Fruit fly (Drosophila melanogaster) whole organism, wandering third instar larva: ENCODE measurements around the gene MED10.
A peak's percentile ranks its signal among the peaks of the same experiment; 100 is the strongest.

Experiments used
- Abd-B ChIP-seq: fragments of >200 bp; optimal IDR thresholded peaks from 2 replicates; lab custom pipeline; 2017; ENCODE audit warnings: missing biosample characterization, missing genetic modification characterization
- CG32264 ChIP-seq: fragments of 200-800 bp; sonication (Bioruptor generic); optimal IDR thresholded peaks from 2 replicates; lab custom pipeline; 2016; ENCODE audit warnings: missing biosample characterization, missing genetic modification characterization
- CG9705 ChIP-seq: fragments of 200-800 bp; sonication (Bioruptor generic); optimal IDR thresholded peaks from 2 replicates; lab custom pipeline; 2018; ENCODE audit warnings: missing biosample characterization, mild to moderate bottlenecking, missing genetic modification characterization
- CrebA ChIP-seq: fragments of 200-800 bp; sonication (Bioruptor generic); optimal IDR thresholded peaks from 2 replicates; lab custom pipeline; 2016; ENCODE audit warnings: missing biosample characterization, mild to moderate bottlenecking, missing genetic modification characterization, borderline replicate concordance
- Dfd ChIP-seq: fragments of >200 bp; optimal IDR thresholded peaks from 2 replicates; lab custom pipeline; 2017; ENCODE audit warnings: missing biosample characterization, missing genetic modification characterization
- Dif ChIP-seq: fragments of 200-275, 200-300 bp; sonication (Bioruptor generic); optimal IDR thresholded peaks from 2 replicates; lab custom pipeline; 2018; ENCODE audit warnings: missing biosample characterization, missing genetic modification characterization; ENCODE audit not compliant: partially characterized antibody
- GATAd ChIP-seq: sonication (Bioruptor generic); optimal IDR thresholded peaks from 2 replicates; lab custom pipeline; 2016; ENCODE audit warnings: missing biosample characterization, missing genetic modification characterization
- HLH106 ChIP-seq: fragments of 200-800 bp; optimal IDR thresholded peaks from 3 replicates; lab custom pipeline; 2019; ENCODE audit warnings: missing biosample characterization, mild to moderate bottlenecking, missing genetic modification characterization, moderate library complexity
- Hnf4 ChIP-seq: fragments of 200-800 bp; sonication (Bioruptor generic); optimal IDR thresholded peaks from 2 replicates; lab custom pipeline; 2016; ENCODE audit warnings: missing biosample characterization, mild to moderate bottlenecking, missing genetic modification characterization
- Hr78 ChIP-seq: fragments of >200 bp; optimal IDR thresholded peaks from 2 replicates; lab custom pipeline; 2017; ENCODE audit warnings: missing biosample characterization, missing genetic modification characterization
- Hr83 ChIP-seq: fragments of 200-300 bp; sonication (Bioruptor generic); optimal IDR thresholded peaks from 2 replicates; lab custom pipeline; 2016; ENCODE audit warnings: missing biosample characterization, mild to moderate bottlenecking, missing genetic modification characterization, moderate library complexity; ENCODE audit not compliant: poor library complexity, severe bottlenecking
- Jra ChIP-seq: sonication (Bioruptor generic); optimal IDR thresholded peaks from 2 replicates; lab custom pipeline; 2016; ENCODE audit warnings: missing biosample characterization, missing genetic modification characterization
- Mio ChIP-seq: sonication (Bioruptor generic); optimal IDR thresholded peaks from 2 replicates; lab custom pipeline; 2016; ENCODE audit warnings: missing biosample characterization, missing genetic modification characterization
- Myc ChIP-seq: fragments of >200 bp; optimal IDR thresholded peaks from 2 replicates; lab custom pipeline; 2017
- N ChIP-seq: fragments of >200 bp; optimal IDR thresholded peaks from 2 replicates; lab custom pipeline; 2018; ENCODE audit warnings: missing biosample characterization, missing external identifiers, missing genetic modification characterization
- OdsH ChIP-seq: fragments of 200-800 bp; sonication (Bioruptor generic); optimal IDR thresholded peaks from 2 replicates; lab custom pipeline; 2016; ENCODE audit warnings: missing biosample characterization, mild to moderate bottlenecking, missing genetic modification characterization
- Rel ChIP-seq, 2 experiments: fragments of 200-800 bp; sonication (Bioruptor generic) in 1 of 2; optimal IDR thresholded peaks; 2 replicates in 1 of 2; 3 replicates in 1 of 2; lab custom pipeline; 2016 to 2019; ENCODE audit warnings: mild to moderate bottlenecking in 2 of 2, missing biosample characterization in 2 of 2, missing genetic modification characterization in 2 of 2, moderate library complexity in 1 of 2
- Sp1 ChIP-seq: fragments of 200-800 bp; sonication (Bioruptor generic); optimal IDR thresholded peaks from 3 replicates; lab custom pipeline; 2019; ENCODE audit warnings: missing biosample characterization, mild to moderate bottlenecking, missing genetic modification characterization, moderate library complexity
- Vsx2 ChIP-seq: fragments of 200-300, 225-300 bp; sonication (Bioruptor generic); optimal IDR thresholded peaks from 2 replicates; lab custom pipeline; 2018; ENCODE audit warnings: missing biosample characterization, missing genetic modification characterization; ENCODE audit not compliant: partially characterized antibody
- br ChIP-seq: fragments of 200-800 bp; sonication (Bioruptor generic); optimal IDR thresholded peaks from 2 replicates; lab custom pipeline; 2016; ENCODE audit warnings: missing biosample characterization, missing genetic modification characterization
- brk ChIP-seq: fragments of 200-800 bp; sonication (Bioruptor generic); optimal IDR thresholded peaks from 2 replicates; lab custom pipeline; 2016; ENCODE audit warnings: missing biosample characterization, mild to moderate bottlenecking, missing genetic modification characterization
- dl ChIP-seq, 2 experiments: fragments of 175-275, 200-275 bp in 1 of 2; fragments of 200-275 bp in 1 of 2; sonication (Bioruptor generic); optimal IDR thresholded peaks; lab custom pipeline; 2018; ENCODE audit warnings: mild to moderate bottlenecking in 2 of 2, missing biosample characterization in 2 of 2, missing genetic modification characterization in 2 of 2, moderate library complexity in 2 of 2; ENCODE audit not compliant: partially characterized antibody in 2 of 2, insufficient read depth in 1 of 2
- dmrt93B ChIP-seq: fragments of 200-800 bp; sonication (Bioruptor generic); optimal IDR thresholded peaks from 2 replicates; lab custom pipeline; 2018; ENCODE audit warnings: missing biosample characterization, mild to moderate bottlenecking, missing genetic modification characterization
- dsf ChIP-seq: sonication (Bioruptor generic); optimal IDR thresholded peaks from 2 replicates; lab custom pipeline; 2016; ENCODE audit warnings: missing biosample characterization, missing genetic modification characterization, borderline replicate concordance
- ey ChIP-seq: fragments of 200-800 bp; sonication (Bioruptor generic); optimal IDR thresholded peaks from 2 replicates; lab custom pipeline; 2016; ENCODE audit warnings: missing biosample characterization, missing genetic modification characterization
- foxo ChIP-seq, 2 experiments: fragments of 200-800 bp; sonication (Bioruptor generic); optimal IDR thresholded peaks; 2 replicates in 1 of 2; 3 replicates in 1 of 2; lab custom pipeline; 2016 to 2017; ENCODE audit warnings: missing biosample characterization in 2 of 2, missing genetic modification characterization in 2 of 2
- fru ChIP-seq: fragments of 200-800 bp; sonication (Bioruptor generic); optimal IDR thresholded peaks from 3 replicates; lab custom pipeline; 2016; ENCODE audit warnings: missing biosample characterization, mild to moderate bottlenecking, missing genetic modification characterization
- h ChIP-seq: fragments of 200-800 bp; sonication (Bioruptor generic); optimal IDR thresholded peaks from 3 replicates; lab custom pipeline; 2016; ENCODE audit warnings: missing biosample characterization, mild to moderate bottlenecking, missing genetic modification characterization
- jim ChIP-seq: fragments of 175-275, 200-325 bp; sonication (Bioruptor generic); optimal IDR thresholded peaks from 2 replicates; lab custom pipeline; 2016; ENCODE audit warnings: missing biosample characterization, mild to moderate bottlenecking, missing genetic modification characterization
- lola ChIP-seq: fragments of >200 bp; optimal IDR thresholded peaks from 2 replicates; lab custom pipeline; 2017; ENCODE audit warnings: missing biosample characterization, missing genetic modification characterization
- pan ChIP-seq: fragments of >200 bp; optimal IDR thresholded peaks from 2 replicates; lab custom pipeline; 2017
- psq ChIP-seq: fragments of 200-800 bp; sonication (Bioruptor generic); optimal IDR thresholded peaks from 3 replicates; lab custom pipeline; 2017; ENCODE audit warnings: missing biosample characterization, mild to moderate bottlenecking, missing genetic modification characterization, moderate library complexity
- rgr ChIP-seq: fragments of 200-800 bp; sonication (Bioruptor generic); optimal IDR thresholded peaks from 3 replicates; lab custom pipeline; 2016; ENCODE audit warnings: missing biosample characterization, mild to moderate bottlenecking, missing genetic modification characterization
- sage ChIP-seq: fragments of 200-800 bp; sonication (Bioruptor generic); optimal IDR thresholded peaks from 2 replicates; lab custom pipeline; 2016; ENCODE audit warnings: missing biosample characterization, mild to moderate bottlenecking, missing genetic modification characterization
- sv ChIP-seq: fragments of 200-800 bp; sonication (Bioruptor generic); optimal IDR thresholded peaks from 3 replicates; lab custom pipeline; 2016; ENCODE audit warnings: missing biosample characterization, missing genetic modification characterization
- tai ChIP-seq: sonication (Bioruptor generic); optimal IDR thresholded peaks from 2 replicates; lab custom pipeline; 2016; ENCODE audit warnings: missing biosample characterization, missing genetic modification characterization
- usp ChIP-seq: fragments of >200 bp; optimal IDR thresholded peaks from 2 replicates; lab custom pipeline; 2017; ENCODE audit warnings: missing biosample characterization, missing genetic modification characterization
- woc ChIP-seq: sonication (Bioruptor generic); optimal IDR thresholded peaks from 2 replicates; lab custom pipeline; 2016; ENCODE audit warnings: missing biosample characterization, mild to moderate bottlenecking, missing genetic modification characterization

The MED10 gene

dm6 chr3L:16192561-16193355, 39.1 kb upstream of the MED10 start:
- no peak for TF ChIP-seq Abd-B
- TF ChIP-seq HLH106 = peak; percentile 5

- TF ChIP-seq ey (GFP tag; lab: Kevin White, UChicago) (peak; percentile 42), dsf (peak; percentile 43), CG32264 (GFP tag; lab: Kevin White, UChicago) (peak; percentile 42), Hr83 (GFP tag; lab: Kevin White, UChicago) (peak; percentile 88), CG9705 (GFP tag; lab: Kevin White, UChicago) (peak; percentile 53), sv (GFP tag; lab: Kevin White, UChicago) (no peak), Abd-B (no peak), dl (GFP tag; optimal IDR thresholded peaks at IDR 0.05; lab: Kevin White, UChicago; ENCODE audit: insufficient read depth in 1 of 2, partially characterized antibody in 2 of 2) (no peak), Dif (peak; percentile 20), usp (GFP tag; lab: Kevin White, UChicago) (no peak), Dfd (GFP tag; lab: Kevin White, UChicago) (no peak), fru (GFP tag; lab: Kevin White, UChicago) (peak; percentile 77), brk (GFP tag; lab: Kevin White, UChicago) (peak; percentile 4), Rel (GFP tag; optimal IDR thresholded peaks at IDR 0.05; lab: Kevin White, UChicago) (no peak), Rel (tag; optimal IDR thresholded peaks at IDR 0.05; lab: Kevin White, UChicago) (peak; percentile 23), foxo (GFP tag; optimal IDR thresholded peaks at IDR 0.05; lab: Kevin White, UChicago) (peak in 1 of 2 experiments; percentile 58), HLH106 (peak; percentile 42), Myc (no peak), Hnf4 (GFP tag; lab: Kevin White, UChicago) (peak; percentile 56), woc (GFP tag; lab: Kevin White, UChicago) (peak; percentile 60), sage (GFP tag; lab: Kevin White, UChicago) (peak; percentile 33), dmrt93B (GFP tag; lab: Kevin White, UChicago) (peak; percentile 48), N (GFP tag; lab: Kevin White, UChicago) (no peak), OdsH (GFP tag; lab: Kevin White, UChicago) (peak; percentile 81), rgr (peak; percentile 81), h (GFP tag; lab: Kevin White, UChicago) (peak; percentile 84), jim (GFP tag; lab: Kevin White, UChicago) (peak; percentile 45), GATAd (no peak), Hr78 (GFP tag; lab: Kevin White, UChicago) (no peak), Vsx2 (GFP tag; lab: Kevin White, UChicago) (no peak), lola (GFP tag; lab: Kevin White, UChicago) (no peak), br (GFP tag; lab: Kevin White, UChicago) (peak; percentile 68), Jra (GFP tag; lab: Kevin White, UChicago) (peak; percentile 45), Sp1 (GFP tag; lab: Kevin White, UChicago) (peak; percentile 69), Mio (GFP tag; lab: Kevin White, UChicago) (peak; percentile 20), tai (peak; percentile 76), psq (GFP tag; lab: Kevin White, UChicago) (peak; percentile 79), pan (no peak), CrebA (GFP tag; lab: Kevin White, UChicago) (peak; percentile 62)
Measured at dm6 chr3L:16193851-16194709, 37.8 kb upstream of the MED10 start.
